Fruit fly (Drosophila melanogaster) whole organism, adult: ENCODE measurements around the gene CG5608.

Source experiments
- CG11617 ChIP-seq: fragments of 200-800 bp; sonication (Bioruptor generic); optimal IDR thresholded peaks from 2 replicates; lab custom pipeline; 2017; ENCODE audit warnings: mild to moderate bottlenecking, missing biosample characterization, missing genetic modification reagents, missing genetic modification characterization
- CG12768 ChIP-seq: fragments of 200-800 bp; sonication (Bioruptor generic); optimal IDR thresholded peaks from 2 replicates; lab custom pipeline; 2017; ENCODE audit warnings: missing biosample characterization, missing genetic modification characterization, mild to moderate bottlenecking, moderate library complexity, missing genetic modification reagents
- CG14711 ChIP-seq: fragments of 200-800 bp; sonication (Bioruptor generic); optimal IDR thresholded peaks from 2 replicates; lab custom pipeline; 2018; ENCODE audit warnings: missing biosample characterization, mild to moderate bottlenecking, missing genetic modification characterization, moderate library complexity
- CG1620 ChIP-seq: fragments of 200-800 bp; sonication (Bioruptor generic); optimal IDR thresholded peaks from 2 replicates; lab custom pipeline; 2016; ENCODE audit warnings: missing biosample characterization, missing genetic modification characterization
- CG33017 ChIP-seq: fragments of 200-800 bp; sonication (Bioruptor generic); optimal IDR thresholded peaks from 2 replicates; lab custom pipeline; 2018; ENCODE audit warnings: missing biosample characterization, mild to moderate bottlenecking, missing genetic modification characterization, moderate library complexity
- CG5204 ChIP-seq: fragments of 200-800 bp; sonication (Bioruptor generic); optimal IDR thresholded peaks from 2 replicates; lab custom pipeline; 2016; ENCODE audit warnings: missing biosample characterization, missing genetic modification characterization
- CG7045 ChIP-seq: fragments of 200-800 bp; sonication (Bioruptor generic); optimal IDR thresholded peaks from 2 replicates; lab custom pipeline; 2017; ENCODE audit warnings: missing biosample characterization, mild to moderate bottlenecking, missing genetic modification characterization
- CG7101 ChIP-seq: fragments of 200-800 bp; sonication (Bioruptor generic); optimal IDR thresholded peaks from 2 replicates; lab custom pipeline; 2018; ENCODE audit warnings: missing biosample characterization, mild to moderate bottlenecking, missing genetic modification characterization, moderate library complexity
- Clk ChIP-seq: fragments of 200-800 bp; sonication (Bioruptor generic); optimal IDR thresholded peaks from 2 replicates; lab custom pipeline; 2017; ENCODE audit warnings: missing biosample characterization, missing genetic modification characterization
- Crg-1 ChIP-seq: fragments of 200-800 bp; sonication (Bioruptor generic); optimal IDR thresholded peaks from 2 replicates; lab custom pipeline; 2016; ENCODE audit warnings: missing biosample characterization, missing genetic modification characterization
- Hr96 ChIP-seq: fragments of 200-800 bp; sonication (Bioruptor generic); optimal IDR thresholded peaks from 2 replicates; lab custom pipeline; 2016; ENCODE audit warnings: missing biosample characterization, missing genetic modification characterization
- Mnt ChIP-seq: fragments of 200-800 bp; sonication (Bioruptor generic); optimal IDR thresholded peaks from 2 replicates; lab custom pipeline; 2016; ENCODE audit warnings: missing biosample characterization, mild to moderate bottlenecking, missing genetic modification characterization
- bab1 ChIP-seq: fragments of 200-800 bp; sonication (Bioruptor generic); optimal IDR thresholded peaks from 3 replicates; lab custom pipeline; 2019; ENCODE audit warnings: missing biosample characterization, mild to moderate bottlenecking, missing genetic modification characterization, moderate library complexity
- cic ChIP-seq: fragments of 200-800 bp; sonication (Bioruptor generic); optimal IDR thresholded peaks from 2 replicates; lab custom pipeline; 2017; ENCODE audit warnings: missing biosample characterization, mild to moderate bottlenecking, missing genetic modification characterization, moderate library complexity
- cnc ChIP-seq, 2 experiments: fragments of >200 bp; optimal IDR thresholded peaks; 2 replicates each; lab custom pipeline; 2017
- kay ChIP-seq: fragments of 200-800 bp; sonication (Bioruptor generic); peaks from one replicate; lab custom pipeline; 2016; ENCODE audit warnings: missing biosample characterization, missing genetic modification characterization, borderline replicate concordance
- ovo ChIP-seq: fragments of 200-800 bp; sonication (Bioruptor generic); optimal IDR thresholded peaks from 2 replicates; lab custom pipeline; 2016; ENCODE audit warnings: missing biosample characterization, missing genetic modification characterization
- pad ChIP-seq: fragments of 200-800 bp; sonication (Bioruptor generic); optimal IDR thresholded peaks from 3 replicates; lab custom pipeline; 2017; ENCODE audit warnings: missing biosample characterization, missing genetic modification characterization, mild to moderate bottlenecking, moderate library complexity, missing genetic modification reagents
- tj ChIP-seq: fragments of 200-800 bp; sonication (Bioruptor generic); optimal IDR thresholded peaks from 3 replicates; lab custom pipeline; 2017; ENCODE audit warnings: missing biosample characterization, mild to moderate bottlenecking, missing genetic modification characterization, moderate library complexity
- toe ChIP-seq: fragments of 200-800 bp; sonication (Bioruptor generic); optimal IDR thresholded peaks from 2 replicates; lab custom pipeline; 2016; ENCODE audit warnings: missing biosample characterization, missing genetic modification characterization

Gene CG5608

dm6 chr3R:12448344-12448743 lies 16.8 kb downstream of the CG5608 start:
- TF ChIP-seq CG33017 (tag; lab: Kevin White, UChicago) (no peak), cnc (optimal IDR thresholded peaks at IDR 0.05; lab: Kevin White, UChicago) (no peak), CG14711 (tag; lab: Kevin White, UChicago) (no peak), bab1 (GFP tag; lab: Kevin White, UChicago) (no peak), tj (GFP tag; lab: Kevin White, UChicago) (no peak)

- TF ChIP-seq CG7045 (GFP tag; lab: Kevin White, UChicago): no peak
- no peak for TF ChIP-seq CG1620 (GFP tag; lab: Kevin White, UChicago)
- no peak for TF ChIP-seq CG14711 (tag; lab: Kevin White, UChicago)
- TF ChIP-seq Crg-1: no peak
- TF ChIP-seq Mnt (GFP tag; lab: Kevin White, UChicago): no peak
- TF ChIP-seq Clk (GFP tag; lab: Kevin White, UChicago): no peak
- TF ChIP-seq kay: no peak
Observed at dm6 chr3R:12447353-12447752, 17.7 kb downstream of the CG5608 start, which contains the start of gene vrs. Gene vrs (plus strand): TSS chr3R:12447653.

- no peak for TF ChIP-seq ovo
- TF ChIP-seq tj (GFP tag; lab: Kevin White, UChicago): no peak
- TF ChIP-seq kay: no peak
- TF ChIP-seq pad: no peak
Observed at dm6 chr3R:12445468-12445867, 19.6 kb downstream of the CG5608 start.

dm6 chr3R:12443769-12444168 lies 21.3 kb downstream of the CG5608 start:
- TF ChIP-seq kay (no peak), CG14711 (tag; lab: Kevin White, UChicago) (no peak), tj (GFP tag; lab: Kevin White, UChicago) (peak; percentile 74), CG11617 (GFP tag; lab: Kevin White, UChicago) (no peak)

- TF ChIP-seq CG14711 (tag; lab: Kevin White, UChicago) (peak; percentile 81), CG7101 (tag; lab: Kevin White, UChicago) (peak; percentile 85), Hr96 (peak; percentile 65), cnc (optimal IDR thresholded peaks at IDR 0.05; lab: Kevin White, UChicago) (no peak), Mnt (GFP tag; lab: Kevin White, UChicago) (peak; percentile 47), CG11617 (GFP tag; lab: Kevin White, UChicago) (peak; percentile 71), bab1 (GFP tag; lab: Kevin White, UChicago) (peak; percentile 85), CG5204 (GFP tag; lab: Kevin White, UChicago) (no peak), kay (peak; percentile 77), ovo (peak; percentile 59), Clk (GFP tag; lab: Kevin White, UChicago) (no peak), pad (peak; percentile 51), CG1620 (GFP tag; lab: Kevin White, UChicago) (peak; percentile 48), CG7045 (GFP tag; lab: Kevin White, UChicago) (peak; percentile 78), Crg-1 (no peak), CG33017 (tag; lab: Kevin White, UChicago) (peak; percentile 82), CG12768 (GFP tag; lab: Kevin White, UChicago) (no peak), cic (GFP tag; lab: Kevin White, UChicago) (no peak), toe (GFP tag; lab: Kevin White, UChicago) (peak; percentile 37), tj (GFP tag; lab: Kevin White, UChicago) (peak; percentile 83)
Observed at dm6 chr3R:12442601-12443533, 22.2 kb downstream of the CG5608 start.

- TF ChIP-seq CG7045 (GFP tag; lab: Kevin White, UChicago) (no peak), CG33017 (tag; lab: Kevin White, UChicago) (peak; percentile 38), pad (peak; percentile 6), kay (peak; percentile 53), tj (GFP tag; lab: Kevin White, UChicago) (peak; percentile 37), Mnt (GFP tag; lab: Kevin White, UChicago) (peak; percentile 64), cnc (optimal IDR thresholded peaks at IDR 0.05; lab: Kevin White, UChicago) (no peak), CG7101 (tag; lab: Kevin White, UChicago) (peak; percentile 45), CG12768 (GFP tag; lab: Kevin White, UChicago) (peak; percentile 79), CG14711 (tag; lab: Kevin White, UChicago) (no peak), CG5204 (GFP tag; lab: Kevin White, UChicago) (no peak), cic (GFP tag; lab: Kevin White, UChicago) (peak; percentile 58), bab1 (GFP tag; lab: Kevin White, UChicago) (peak; percentile 29), Hr96 (no peak)
Observed at dm6 chr3R:12441008-12441606, 24.0 kb downstream of the CG5608 start.
